Fruit fly (Drosophila melanogaster) whole organism, adult: ENCODE results near the gene CG31142.

Experiments
- CG11617 ChIP-seq: fragments of 200-800 bp; sonication (Bioruptor generic); optimal IDR thresholded peaks from 2 replicates; lab custom pipeline; 2017; ENCODE audit warnings: mild to moderate bottlenecking, missing biosample characterization, missing genetic modification reagents, missing genetic modification characterization
- CG12768 ChIP-seq: fragments of 200-800 bp; sonication (Bioruptor generic); optimal IDR thresholded peaks from 2 replicates; lab custom pipeline; 2017; ENCODE audit warnings: missing biosample characterization, missing genetic modification characterization, mild to moderate bottlenecking, moderate library complexity, missing genetic modification reagents
- CG14711 ChIP-seq: fragments of 200-800 bp; sonication (Bioruptor generic); optimal IDR thresholded peaks from 2 replicates; lab custom pipeline; 2018; ENCODE audit warnings: missing biosample characterization, mild to moderate bottlenecking, missing genetic modification characterization, moderate library complexity
- CG1620 ChIP-seq: fragments of 200-800 bp; sonication (Bioruptor generic); optimal IDR thresholded peaks from 2 replicates; lab custom pipeline; 2016; ENCODE audit warnings: missing biosample characterization, missing genetic modification characterization
- CG33017 ChIP-seq: fragments of 200-800 bp; sonication (Bioruptor generic); optimal IDR thresholded peaks from 2 replicates; lab custom pipeline; 2018; ENCODE audit warnings: missing biosample characterization, mild to moderate bottlenecking, missing genetic modification characterization, moderate library complexity
- CG5204 ChIP-seq: fragments of 200-800 bp; sonication (Bioruptor generic); optimal IDR thresholded peaks from 2 replicates; lab custom pipeline; 2016; ENCODE audit warnings: missing biosample characterization, missing genetic modification characterization
- CG7045 ChIP-seq: fragments of 200-800 bp; sonication (Bioruptor generic); optimal IDR thresholded peaks from 2 replicates; lab custom pipeline; 2017; ENCODE audit warnings: missing biosample characterization, mild to moderate bottlenecking, missing genetic modification characterization
- CG7101 ChIP-seq: fragments of 200-800 bp; sonication (Bioruptor generic); optimal IDR thresholded peaks from 2 replicates; lab custom pipeline; 2018; ENCODE audit warnings: missing biosample characterization, mild to moderate bottlenecking, missing genetic modification characterization, moderate library complexity
- Clk ChIP-seq: fragments of 200-800 bp; sonication (Bioruptor generic); optimal IDR thresholded peaks from 2 replicates; lab custom pipeline; 2017; ENCODE audit warnings: missing biosample characterization, missing genetic modification characterization
- Crg-1 ChIP-seq: fragments of 200-800 bp; sonication (Bioruptor generic); optimal IDR thresholded peaks from 2 replicates; lab custom pipeline; 2016; ENCODE audit warnings: missing biosample characterization, missing genetic modification characterization
- Hr96 ChIP-seq: fragments of 200-800 bp; sonication (Bioruptor generic); optimal IDR thresholded peaks from 2 replicates; lab custom pipeline; 2016; ENCODE audit warnings: missing biosample characterization, missing genetic modification characterization
- Mnt ChIP-seq: fragments of 200-800 bp; sonication (Bioruptor generic); optimal IDR thresholded peaks from 2 replicates; lab custom pipeline; 2016; ENCODE audit warnings: missing biosample characterization, mild to moderate bottlenecking, missing genetic modification characterization
- bab1 ChIP-seq: fragments of 200-800 bp; sonication (Bioruptor generic); optimal IDR thresholded peaks from 3 replicates; lab custom pipeline; 2019; ENCODE audit warnings: missing biosample characterization, mild to moderate bottlenecking, missing genetic modification characterization, moderate library complexity
- cic ChIP-seq: fragments of 200-800 bp; sonication (Bioruptor generic); optimal IDR thresholded peaks from 2 replicates; lab custom pipeline; 2017; ENCODE audit warnings: missing biosample characterization, mild to moderate bottlenecking, missing genetic modification characterization, moderate library complexity
- cnc ChIP-seq, 2 experiments: fragments of >200 bp; optimal IDR thresholded peaks; 2 replicates each; lab custom pipeline; 2017
- kay ChIP-seq: fragments of 200-800 bp; sonication (Bioruptor generic); peaks from one replicate; lab custom pipeline; 2016; ENCODE audit warnings: missing biosample characterization, missing genetic modification characterization, borderline replicate concordance
- ovo ChIP-seq: fragments of 200-800 bp; sonication (Bioruptor generic); optimal IDR thresholded peaks from 2 replicates; lab custom pipeline; 2016; ENCODE audit warnings: missing biosample characterization, missing genetic modification characterization
- pad ChIP-seq: fragments of 200-800 bp; sonication (Bioruptor generic); optimal IDR thresholded peaks from 3 replicates; lab custom pipeline; 2017; ENCODE audit warnings: missing biosample characterization, missing genetic modification characterization, mild to moderate bottlenecking, moderate library complexity, missing genetic modification reagents
- tj ChIP-seq: fragments of 200-800 bp; sonication (Bioruptor generic); optimal IDR thresholded peaks from 3 replicates; lab custom pipeline; 2017; ENCODE audit warnings: missing biosample characterization, mild to moderate bottlenecking, missing genetic modification characterization, moderate library complexity
- toe ChIP-seq: fragments of 200-800 bp; sonication (Bioruptor generic); optimal IDR thresholded peaks from 2 replicates; lab custom pipeline; 2016; ENCODE audit warnings: missing biosample characterization, missing genetic modification characterization

CG31142 gene

DNA sequence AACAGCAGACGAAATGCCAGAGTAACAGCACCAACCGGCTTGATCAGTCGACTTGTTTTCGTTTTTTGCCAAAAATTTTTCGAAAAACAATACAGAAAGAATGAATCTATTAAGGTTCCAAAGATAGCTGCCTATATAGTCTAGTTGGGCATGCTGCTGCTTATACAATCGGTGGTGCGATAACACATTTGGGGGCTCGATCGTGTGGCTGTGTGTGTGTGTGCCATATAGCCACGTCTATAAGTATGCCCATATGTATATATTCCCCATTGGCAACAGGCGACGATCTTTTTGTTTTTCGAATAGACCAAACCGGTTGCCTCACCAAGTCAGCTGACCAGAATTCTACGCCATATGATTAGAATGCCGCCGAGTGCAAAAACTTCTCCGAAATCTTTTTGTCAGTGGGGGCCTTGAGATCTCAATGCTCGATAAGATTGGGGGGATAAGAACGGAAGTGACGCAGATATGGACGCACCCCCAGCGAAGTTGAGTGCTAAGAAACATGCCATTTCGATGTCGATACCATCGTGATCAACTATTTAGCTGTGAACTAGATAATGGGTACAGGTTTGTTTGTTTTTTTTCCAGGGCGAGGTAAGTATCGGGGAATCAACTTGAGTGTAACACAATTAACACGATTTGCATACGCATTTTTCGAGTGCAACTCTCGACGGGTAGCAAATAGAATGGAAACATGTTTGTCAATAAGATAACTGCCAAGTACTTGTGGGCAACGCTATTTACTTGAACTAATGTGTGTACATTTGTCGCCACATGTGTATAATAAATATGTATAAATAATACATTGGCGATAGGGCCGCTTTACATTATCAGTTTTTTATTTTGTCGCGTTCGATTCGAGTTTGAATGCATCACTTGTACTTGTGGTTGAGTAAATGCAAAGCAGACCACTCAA is 11.1 kb downstream of the CG31142 start:
- TF ChIP-seq CG12768 = peak; percentile 97
- TF ChIP-seq bab1 (GFP tag; lab: Kevin White, UChicago) = no peak
- TF ChIP-seq Mnt (GFP tag; lab: Kevin White, UChicago) = peak; percentile 87
- TF ChIP-seq Hr96 = peak; percentile 57
- TF ChIP-seq CG7101 = peak; percentile 92
- peak; percentile 81 for TF ChIP-seq pad (GFP tag; lab: Kevin White, UChicago)
- TF ChIP-seq Crg-1 = peak; percentile 97
- TF ChIP-seq Clk = peak; percentile 91
- peak; percentile 94 for TF ChIP-seq CG7045 (GFP tag; lab: Kevin White, UChicago)
- TF ChIP-seq CG1620 (GFP tag; lab: Kevin White, UChicago) = peak; percentile 85
- TF ChIP-seq tj = no peak
- no peak for TF ChIP-seq CG5204 (GFP tag; lab: Kevin White, UChicago)
- TF ChIP-seq CG33017 (tag; lab: Kevin White, UChicago) = peak; percentile 86
- TF ChIP-seq CG11617 = peak; percentile 83
- TF ChIP-seq kay (GFP tag; lab: Kevin White, UChicago) = peak; percentile 99
- no peak for TF ChIP-seq cnc (optimal IDR thresholded peaks at IDR 0.05; lab: Kevin White, UChicago)
- peak; percentile 78 for TF ChIP-seq CG14711 (tag; lab: Kevin White, UChicago)
- peak; percentile 98 for TF ChIP-seq cic (GFP tag; lab: Kevin White, UChicago)
- peak; percentile 98 for TF ChIP-seq ovo (GFP tag; lab: Kevin White, UChicago)
- no peak for TF ChIP-seq toe (GFP tag; lab: Kevin White, UChicago)

DNA sequence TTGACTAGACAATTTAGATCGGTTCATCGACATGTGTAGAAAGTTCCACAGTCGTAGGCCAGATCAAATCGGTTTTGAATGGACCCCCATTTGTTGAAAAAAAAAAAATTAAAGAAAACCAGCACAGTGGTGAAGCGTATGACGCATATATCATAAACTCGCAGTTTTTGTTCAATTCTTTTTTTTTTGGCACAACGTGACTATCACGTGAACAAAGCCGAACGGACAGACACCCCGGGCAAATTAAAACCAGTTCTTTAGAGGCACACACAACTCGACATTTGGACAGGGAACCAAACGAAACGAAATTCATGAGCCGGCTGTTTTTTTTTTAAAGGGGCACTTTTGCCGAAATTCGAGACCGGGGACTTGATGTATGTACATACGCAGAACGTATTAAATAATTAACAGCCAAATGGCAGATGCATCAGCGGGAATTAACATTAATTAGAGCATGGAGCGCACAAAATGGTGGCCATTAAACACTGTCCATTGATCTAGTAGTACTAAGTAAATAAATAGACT is 11.9 kb downstream of the CG31142 start:
- no peak for TF ChIP-seq kay (GFP tag; lab: Kevin White, UChicago)
- no peak for TF ChIP-seq CG1620 (GFP tag; lab: Kevin White, UChicago)
- peak; percentile 84 for TF ChIP-seq tj

DNA sequence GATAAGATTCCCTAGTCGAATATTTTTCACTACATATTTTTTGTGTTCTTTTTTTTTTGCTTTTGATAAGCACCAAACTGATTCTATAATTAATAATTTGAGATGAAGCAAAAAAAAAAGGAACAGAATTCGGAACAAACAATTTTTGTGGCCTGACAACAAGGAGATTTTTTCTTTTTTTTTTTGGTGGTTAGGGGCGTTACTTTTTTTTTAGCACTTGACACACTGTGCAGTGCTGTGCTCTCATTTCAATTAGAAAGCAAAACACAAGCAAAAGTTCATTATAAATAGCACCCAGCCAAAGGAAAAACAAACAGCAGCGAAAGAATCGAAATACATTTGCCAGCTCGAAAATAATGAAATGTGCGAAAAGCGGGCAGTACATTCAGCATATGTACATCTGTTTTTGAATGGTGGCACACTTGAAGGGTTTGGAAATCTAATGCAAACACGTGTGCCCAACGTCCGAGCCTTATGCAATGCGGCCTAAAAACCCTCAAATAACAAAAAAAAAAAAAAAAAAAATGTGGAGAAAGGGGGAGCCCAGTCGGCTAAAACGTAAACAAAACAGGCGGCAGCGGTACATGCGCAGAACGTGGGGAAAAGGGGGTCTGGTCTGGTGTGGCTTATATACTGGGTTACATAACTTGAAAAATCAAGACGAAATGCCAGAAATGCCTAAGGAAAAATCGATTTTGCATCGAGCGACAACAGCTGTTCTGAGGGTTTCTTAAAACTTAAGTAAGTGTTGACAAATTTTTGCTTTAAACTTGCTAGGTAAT is 12.8 kb downstream of the CG31142 start:
- TF ChIP-seq kay (GFP tag; lab: Kevin White, UChicago) (peak; percentile 84), Crg-1 (no peak), Clk (no peak), bab1 (GFP tag; lab: Kevin White, UChicago) (no peak), Mnt (GFP tag; lab: Kevin White, UChicago) (peak; percentile 25), CG1620 (GFP tag; lab: Kevin White, UChicago) (no peak), cic (GFP tag; lab: Kevin White, UChicago) (no peak), cnc (optimal IDR thresholded peaks at IDR 0.05; lab: Kevin White, UChicago) (no peak), CG7101 (no peak), toe (GFP tag; lab: Kevin White, UChicago) (no peak), CG5204 (GFP tag; lab: Kevin White, UChicago) (no peak), CG14711 (tag; lab: Kevin White, UChicago) (no peak), CG12768 (peak; percentile 6), CG7045 (GFP tag; lab: Kevin White, UChicago) (no peak)

DNA sequence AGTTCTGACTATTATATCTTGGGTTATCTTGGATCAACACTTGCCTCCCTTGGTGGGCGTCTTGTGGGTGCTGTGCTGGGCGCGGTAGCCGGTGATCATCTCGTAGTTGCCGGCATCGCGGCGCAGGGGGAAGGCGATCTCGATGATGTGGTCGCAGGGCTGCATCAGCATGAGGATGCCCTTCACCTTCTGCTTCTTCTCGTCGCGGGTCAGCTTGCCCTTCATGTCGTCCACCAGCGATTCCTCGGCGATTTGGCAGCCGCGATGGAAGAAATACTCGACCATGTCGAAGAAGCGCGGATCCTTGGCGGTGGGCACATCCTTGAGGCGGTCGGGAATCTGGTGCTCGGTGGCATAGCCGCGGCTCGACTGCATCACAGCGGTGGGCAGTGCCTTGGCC is 13.5 kb downstream of the CG31142 start:
- TF ChIP-seq cnc (optimal IDR thresholded peaks at IDR 0.05; lab: Kevin White, UChicago) = no peak
- no peak for TF ChIP-seq Hr96
- no peak for TF ChIP-seq CG7101
- no peak for TF ChIP-seq cic (GFP tag; lab: Kevin White, UChicago)
- no peak for TF ChIP-seq Mnt (GFP tag; lab: Kevin White, UChicago)
- TF ChIP-seq CG11617 = no peak

DNA sequence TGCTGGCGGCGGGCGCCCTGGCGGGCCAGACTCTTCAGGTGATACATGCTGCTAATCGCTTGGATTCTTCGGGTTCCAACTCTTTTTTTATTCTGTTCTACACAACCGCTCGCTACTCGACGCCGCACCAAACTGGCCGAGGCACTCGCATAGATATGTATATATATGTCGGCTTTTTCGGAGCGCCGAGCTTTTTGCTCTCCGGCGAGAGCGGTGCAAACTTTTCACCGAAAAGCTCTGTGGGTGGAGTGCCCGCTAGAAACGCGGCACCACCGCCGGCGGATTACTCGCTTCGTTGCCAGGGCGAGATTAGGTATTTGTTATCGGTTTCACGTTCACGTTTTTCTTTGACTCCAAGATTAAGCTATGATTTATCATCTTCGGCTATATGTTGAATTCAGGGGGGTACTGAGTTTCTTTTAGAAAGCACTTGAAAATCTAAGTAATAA is 13.9 kb downstream of the CG31142 start, which contains the start of gene Gdh:
Gene Gdh, minus strand, starts transcription at position 137 of the 449 bp plus-strand sequence.
- TF ChIP-seq Mnt (GFP tag; lab: Kevin White, UChicago) = peak; percentile 74
- TF ChIP-seq CG14711 (tag; lab: Kevin White, UChicago) = no peak
- no peak for TF ChIP-seq toe (GFP tag; lab: Kevin White, UChicago)
- peak; percentile 53 for TF ChIP-seq bab1 (GFP tag; lab: Kevin White, UChicago)
- peak; percentile 44 for TF ChIP-seq cic (GFP tag; lab: Kevin White, UChicago)
- peak; percentile 66 for TF ChIP-seq CG1620 (GFP tag; lab: Kevin White, UChicago)
- TF ChIP-seq CG7101 = peak; percentile 34
- TF ChIP-seq CG11617 = peak; percentile 49
- TF ChIP-seq Hr96 = peak; percentile 46
- TF ChIP-seq CG33017 (tag; lab: Kevin White, UChicago) = peak; percentile 24
- no peak for TF ChIP-seq cnc (optimal IDR thresholded peaks at IDR 0.05; lab: Kevin White, UChicago)
- no peak for TF ChIP-seq ovo (GFP tag; lab: Kevin White, UChicago)
- TF ChIP-seq CG12768 = peak; percentile 6
- peak; percentile 27 for TF ChIP-seq tj
- TF ChIP-seq Crg-1 = peak; percentile 16
